Fruit fly (Drosophila melanogaster) whole organism, adult: Measurements from ENCODE around the gene hid.

Source experiments
- CG12768 ChIP-seq: fragments of 200-800 bp; sonication (Bioruptor generic); optimal IDR thresholded peaks from 2 replicates; lab custom pipeline; 2017; ENCODE audit warnings: missing biosample characterization, missing genetic modification characterization, mild to moderate bottlenecking, moderate library complexity, missing genetic modification reagents
- CG33017 ChIP-seq: fragments of 200-800 bp; sonication (Bioruptor generic); optimal IDR thresholded peaks from 2 replicates; lab custom pipeline; 2018; ENCODE audit warnings: missing biosample characterization, mild to moderate bottlenecking, missing genetic modification characterization, moderate library complexity
- CG7101 ChIP-seq: fragments of 200-800 bp; sonication (Bioruptor generic); optimal IDR thresholded peaks from 2 replicates; lab custom pipeline; 2018; ENCODE audit warnings: missing biosample characterization, mild to moderate bottlenecking, missing genetic modification characterization, moderate library complexity
- bab1 ChIP-seq: fragments of 200-800 bp; sonication (Bioruptor generic); optimal IDR thresholded peaks from 3 replicates; lab custom pipeline; 2019; ENCODE audit warnings: missing biosample characterization, mild to moderate bottlenecking, missing genetic modification characterization, moderate library complexity
- ovo ChIP-seq: fragments of 200-800 bp; sonication (Bioruptor generic); optimal IDR thresholded peaks from 2 replicates; lab custom pipeline; 2016; ENCODE audit warnings: missing biosample characterization, missing genetic modification characterization

dm6 chr3L:18228954-18229627 lies 43.6 kb upstream of the hid start:
- TF ChIP-seq bab1 (GFP tag; lab: Kevin White, UChicago) (no peak), CG7101 (tag; lab: Kevin White, UChicago) (no peak), CG33017 (tag; lab: Kevin White, UChicago) (no peak), ovo (no peak), CG12768 (GFP tag; lab: Kevin White, UChicago) (no peak)
